Worm (Caenorhabditis elegans) whole organism, mixed stage, embryonic: Measurements from ENCODE around the gene irld-44.

Experiments
- blmp-1 ChIP-seq: fragments of 150-350 bp; optimal IDR thresholded peaks from 2 replicates; lab custom pipeline; 2014; ENCODE audit warnings: missing biosample characterization, missing genetic modification characterization
- nhr-12 ChIP-seq: fragments of 150-350 bp; optimal IDR thresholded peaks from 2 replicates; lab custom pipeline; 2014; ENCODE audit warnings: missing biosample characterization, missing genetic modification characterization
- nhr-237 ChIP-seq: fragments of 150-350 bp; optimal IDR thresholded peaks from 2 replicates; lab custom pipeline; 2014; ENCODE audit warnings: missing biosample characterization, missing genetic modification characterization
- nhr-76 ChIP-seq: sonication (generic microtip); optimal IDR thresholded peaks from 2 replicates; lab custom pipeline; 2017; ENCODE audit warnings: missing biosample characterization, missing genetic modification characterization
- sptf-1 ChIP-seq: sonication (generic microtip); optimal IDR thresholded peaks from 2 replicates; lab custom pipeline; 2017; ENCODE audit warnings: mild to moderate bottlenecking, missing genetic modification characterization, moderate library complexity, missing compliant biosample characterization
- unc-62 ChIP-seq: fragments of 150-350 bp; optimal IDR thresholded peaks from 2 replicates; lab custom pipeline; 2014; ENCODE audit warnings: missing biosample characterization, missing genetic modification reagents, missing genetic modification characterization
- ztf-11 ChIP-seq: fragments of 150-350 bp; optimal IDR thresholded peaks from 2 replicates; lab custom pipeline; 2014; ENCODE audit warnings: missing biosample characterization, missing genetic modification characterization

ce11 chrV:1624340-1624739 is 26.8 kb upstream of the irld-44 start, which contains the start of gene nhr-110:
- no peak for TF ChIP-seq nhr-12 (tag; lab: Kevin White, UChicago)
- TF ChIP-seq nhr-237 (tag; lab: Kevin White, UChicago): no peak
- no peak for TF ChIP-seq nhr-76 (tag; lab: Kevin White, UChicago)
- TF ChIP-seq ztf-11: no peak
- TF ChIP-seq sptf-1: no peak
- no peak for TF ChIP-seq blmp-1 (tag; lab: Kevin White, UChicago)
- TF ChIP-seq unc-62: no peak
